Fruit fly (Drosophila melanogaster) whole organism, embryonic: ENCODE measurements around the gene CG15296.

Experiments used
- Bgb ChIP-seq: fragments of 200-800 bp; sonication (Bioruptor generic); IDR thresholded peaks from 2 replicates; pipeline ENCODE4 v1.3.6; 2022; ENCODE audit warnings: missing biosample characterization, missing genetic modification characterization; ENCODE audit not compliant: partially characterized antibody
- CG11456 ChIP-seq: fragments of 200-800 bp; sonication (Bioruptor generic); IDR thresholded peaks from 3 replicates; pipeline ENCODE4 v1.3.6; 2022; ENCODE audit warnings: missing biosample characterization, missing genetic modification characterization
- CG1233 ChIP-seq: fragments of 200-800 bp; sonication (Bioruptor generic); optimal IDR thresholded peaks from 4 replicates; lab custom pipeline; 2018; ENCODE audit warnings: missing biosample characterization, mild to moderate bottlenecking, missing genetic modification characterization
- CG12391 ChIP-seq: fragments of 200-800 bp; sonication (Bioruptor generic); optimal IDR thresholded peaks from 3 replicates; lab custom pipeline; 2018; ENCODE audit warnings: missing biosample characterization, mild to moderate bottlenecking, missing genetic modification characterization, moderate library complexity
- CG13775 ChIP-seq: fragments of 200-800 bp; sonication (Bioruptor generic); optimal IDR thresholded peaks from 3 replicates; lab custom pipeline; 2017; ENCODE audit warnings: missing biosample characterization, mild to moderate bottlenecking, missing genetic modification characterization
- CG15269 ChIP-seq: fragments of 200-800 bp; sonication (Bioruptor generic); optimal IDR thresholded peaks from 2 replicates; lab custom pipeline; 2018; ENCODE audit warnings: missing biosample characterization, mild to moderate bottlenecking, missing genetic modification characterization, moderate library complexity
- CG1792 ChIP-seq: fragments of 200-800 bp; sonication (Bioruptor generic); optimal IDR thresholded peaks from 2 replicates; lab custom pipeline; 2016; ENCODE audit warnings: missing biosample characterization, missing genetic modification characterization
- CG2120 ChIP-seq: fragments of 200-800 bp; sonication (Bioruptor generic); optimal IDR thresholded peaks from 3 replicates; lab custom pipeline; 2016; ENCODE audit warnings: missing biosample characterization, missing genetic modification characterization
- CG2712 ChIP-seq: fragments of 200-800 bp; optimal IDR thresholded peaks from 3 replicates; lab custom pipeline; 2019; ENCODE audit warnings: missing biosample characterization, mild to moderate bottlenecking, missing genetic modification characterization, moderate library complexity
- CG31441 ChIP-seq: fragments of 200-800 bp; sonication (Bioruptor generic); IDR thresholded peaks from 2 replicates; pipeline ENCODE4 v1.3.6; 2022; ENCODE audit warnings: missing biosample characterization, missing genetic modification characterization
- CG32532 ChIP-seq: fragments of 200-800 bp; sonication (Bioruptor generic); IDR thresholded peaks from 2 replicates; pipeline ENCODE4 v1.3.6; 2022; ENCODE audit warnings: missing biosample characterization, missing genetic modification characterization
- CG3281 ChIP-seq: fragments of 200-800 bp; sonication (Bioruptor generic); optimal IDR thresholded peaks from 3 replicates; lab custom pipeline; 2017; ENCODE audit warnings: missing biosample characterization, mild to moderate bottlenecking, missing genetic modification characterization
- CG33557 ChIP-seq: fragments of 200-800 bp; sonication (Bioruptor generic); optimal IDR thresholded peaks from 2 replicates; lab custom pipeline; 2019; ENCODE audit warnings: missing biosample characterization, mild to moderate bottlenecking, missing genetic modification characterization, moderate library complexity
- CG3995 ChIP-seq: fragments of 200-800 bp; sonication (Bioruptor generic); optimal IDR thresholded peaks from 3 replicates; lab custom pipeline; 2016; ENCODE audit warnings: missing biosample characterization, missing genetic modification characterization
- CG4730 ChIP-seq: fragments of 200-800 bp; sonication (Bioruptor generic); IDR thresholded peaks from 2 replicates; pipeline ENCODE4 v1.3.6; 2022; ENCODE audit warnings: missing biosample characterization, missing genetic modification characterization
- CG9437 ChIP-seq: fragments of 200-800 bp; sonication (Bioruptor generic); optimal IDR thresholded peaks from 2 replicates; lab custom pipeline; 2018; ENCODE audit warnings: missing biosample characterization, mild to moderate bottlenecking, missing genetic modification characterization
- CG9727 ChIP-seq: fragments of 200-800 bp; sonication (Bioruptor generic); optimal IDR thresholded peaks from 3 replicates; lab custom pipeline; 2017; ENCODE audit warnings: missing biosample characterization, mild to moderate bottlenecking, missing genetic modification characterization
- CG9876 ChIP-seq: fragments of 200-800 bp; sonication (Bioruptor generic); optimal IDR thresholded peaks from 2 replicates; lab custom pipeline; 2016; ENCODE audit warnings: missing biosample characterization, missing genetic modification characterization
- D ChIP-seq, 2 experiments: fragments of 200-800 bp in 1 of 2; fragments of >200 bp in 1 of 2; sonication (Bioruptor generic) in 1 of 2; optimal IDR thresholded peaks; 2 replicates in 1 of 2; 3 replicates in 1 of 2; lab custom pipeline; 2017; ENCODE audit warnings: mild to moderate bottlenecking in 1 of 2, missing biosample characterization in 1 of 2, missing genetic modification characterization in 1 of 2, missing genetic modification reagents in 1 of 2
- Dfd ChIP-seq, 2 experiments: fragments of >200 bp; optimal IDR thresholded peaks; 2 replicates each; lab custom pipeline; 2017; ENCODE audit warnings: missing biosample characterization in 2 of 2, missing genetic modification characterization in 2 of 2
- Doc3 ChIP-seq: fragments of 200-800 bp; sonication (Bioruptor generic); IDR thresholded peaks from 3 replicates; pipeline ENCODE4 v1.3.6; 2022; ENCODE audit warnings: missing biosample characterization, missing genetic modification characterization; ENCODE audit not compliant: partially characterized antibody
- E2f1 ChIP-seq: fragments of 200-800 bp; sonication (Bioruptor generic); IDR thresholded peaks from 2 replicates; pipeline ENCODE4 v1.3.6; 2022; ENCODE audit warnings: missing biosample characterization, missing genetic modification characterization
- E2f2 ChIP-seq: fragments of 200-800 bp; sonication (Bioruptor generic); IDR thresholded peaks from 2 replicates; pipeline ENCODE4 v1.3.6; 2022; ENCODE audit warnings: missing biosample characterization, missing genetic modification characterization
- Gsc ChIP-seq: fragments of 200-800 bp; sonication (Bioruptor generic); IDR thresholded peaks from 2 replicates; pipeline ENCODE4 v1.3.6; 2022; ENCODE audit warnings: missing biosample characterization, missing genetic modification characterization
- H15 ChIP-seq: fragments of 200-800 bp; sonication (Bioruptor generic); IDR thresholded peaks from 3 replicates; pipeline ENCODE4 v1.3.6; 2022; ENCODE audit warnings: missing biosample characterization, missing genetic modification characterization
- HLHmδ ChIP-seq: fragments of 200-800 bp; sonication (Bioruptor generic); optimal IDR thresholded peaks from 2 replicates; lab custom pipeline; 2018; ENCODE audit warnings: missing biosample characterization, mild to moderate bottlenecking, missing genetic modification characterization, moderate library complexity
- Ravus ChIP-seq: fragments of 200-800 bp; sonication (Bioruptor generic); IDR thresholded peaks from 2 replicates; pipeline ENCODE4 v1.3.6; 2022; ENCODE audit warnings: missing biosample characterization, missing genetic modification characterization
- Sin3A ChIP-seq: fragments of >200 bp; optimal IDR thresholded peaks from 2 replicates; lab custom pipeline; 2018
- Sox102F ChIP-seq: fragments of 200-800 bp; sonication (Bioruptor generic); optimal IDR thresholded peaks from 2 replicates; lab custom pipeline; 2018; ENCODE audit warnings: missing biosample characterization, mild to moderate bottlenecking, missing genetic modification characterization, moderate library complexity
- Stat92E ChIP-seq, 3 experiments: fragments of >200 bp in 2 of 3; fragments of 200-800 bp in 1 of 3; sonication (Bioruptor generic) in 1 of 3; optimal IDR thresholded peaks; 2 replicates each; lab custom pipeline; 2017 to 2019; ENCODE audit warnings: missing biosample characterization in 3 of 3, missing genetic modification characterization in 3 of 3, mild to moderate bottlenecking in 1 of 3, moderate library complexity in 1 of 3
- Xbp1 ChIP-seq: fragments of 200-800 bp; sonication (Bioruptor generic); optimal IDR thresholded peaks from 3 replicates; lab custom pipeline; 2016; ENCODE audit warnings: missing biosample characterization, mild to moderate bottlenecking, missing genetic modification characterization
- ash1 ChIP-seq: fragments of 200-800 bp; sonication (Bioruptor generic); optimal IDR thresholded peaks from 2 replicates; lab custom pipeline; 2018; ENCODE audit warnings: missing biosample characterization, mild to moderate bottlenecking, missing genetic modification characterization
- bab2 ChIP-seq: fragments of 200-800 bp; sonication (Bioruptor generic); optimal IDR thresholded peaks from 2 replicates; lab custom pipeline; 2016; ENCODE audit warnings: missing biosample characterization, missing genetic modification characterization
- caup ChIP-seq: fragments of 200-800 bp; sonication (Bioruptor generic); optimal IDR thresholded peaks from 3 replicates; lab custom pipeline; 2017; ENCODE audit warnings: missing biosample characterization, mild to moderate bottlenecking, missing genetic modification characterization, moderate library complexity; ENCODE audit not compliant: severe bottlenecking
- crc ChIP-seq: fragments of 200-800 bp; sonication (Bioruptor generic); optimal IDR thresholded peaks from 2 replicates; lab custom pipeline; 2016; ENCODE audit warnings: missing biosample characterization, missing genetic modification characterization
- cwo ChIP-seq: fragments of 200-800 bp; sonication (Bioruptor generic); optimal IDR thresholded peaks from 3 replicates; lab custom pipeline; 2017; ENCODE audit warnings: missing biosample characterization, missing genetic modification characterization, mild to moderate bottlenecking, moderate library complexity, missing genetic modification reagents
- ftz-f1 ChIP-seq: fragments of 200-800 bp; sonication (Bioruptor generic); optimal IDR thresholded peaks from 2 replicates; lab custom pipeline; 2016; ENCODE audit warnings: missing biosample characterization, missing genetic modification characterization
- gce ChIP-seq: fragments of 200-800 bp; sonication (Bioruptor generic); IDR thresholded peaks from 3 replicates; pipeline ENCODE4 v1.3.6; 2022; ENCODE audit warnings: missing biosample characterization, missing genetic modification characterization
- ham ChIP-seq: fragments of 200-800 bp; sonication (Bioruptor generic); IDR thresholded peaks from 2 replicates; pipeline ENCODE4 v1.3.6; 2022; ENCODE audit warnings: missing biosample characterization, missing genetic modification characterization
- jing ChIP-seq: fragments of 200-800 bp; sonication (Bioruptor generic); optimal IDR thresholded peaks from 2 replicates; lab custom pipeline; 2018; ENCODE audit warnings: missing biosample characterization, mild to moderate bottlenecking, missing genetic modification characterization
- nerfin-2 ChIP-seq: fragments of 200-800 bp; sonication (Bioruptor generic); IDR thresholded peaks from 2 replicates; pipeline ENCODE4 v1.3.6; 2022; ENCODE audit warnings: missing biosample characterization, missing genetic modification characterization; ENCODE audit not compliant: partially characterized antibody
- nmo ChIP-seq: fragments of 200-800 bp; sonication (Bioruptor generic); optimal IDR thresholded peaks from 2 replicates; lab custom pipeline; 2018; ENCODE audit warnings: missing biosample characterization, mild to moderate bottlenecking, missing genetic modification characterization, moderate library complexity
- ranshi ChIP-seq: fragments of 200-800 bp; sonication (Bioruptor generic); IDR thresholded peaks from 2 replicates; pipeline ENCODE4 v1.3.6; 2022; ENCODE audit warnings: missing biosample characterization, missing genetic modification characterization
- repo ChIP-seq: fragments of 200-800 bp; sonication (Bioruptor generic); optimal IDR thresholded peaks from 2 replicates; lab custom pipeline; 2016; ENCODE audit warnings: missing biosample characterization, missing genetic modification characterization
- sisA ChIP-seq: fragments of 200-800 bp; sonication (Bioruptor generic); IDR thresholded peaks from 2 replicates; pipeline ENCODE4 v1.3.6; 2022; ENCODE audit warnings: missing biosample characterization, missing genetic modification characterization
- sqz ChIP-seq: fragments of 200-800 bp; sonication (Bioruptor generic); optimal IDR thresholded peaks from 3 replicates; lab custom pipeline; 2018; ENCODE audit warnings: missing biosample characterization, mild to moderate bottlenecking, missing genetic modification characterization
- sug ChIP-seq: fragments of 200-800 bp; optimal IDR thresholded peaks from 2 replicates; lab custom pipeline; 2019; ENCODE audit warnings: missing biosample characterization, mild to moderate bottlenecking, missing genetic modification characterization, moderate library complexity
- unc-4 ChIP-seq: fragments of 200-800 bp; sonication (Bioruptor generic); IDR thresholded peaks from 2 replicates; pipeline ENCODE4 v1.3.6; 2022; ENCODE audit warnings: missing biosample characterization, missing genetic modification characterization; ENCODE audit not compliant: partially characterized antibody
- zen2 ChIP-seq: fragments of 200-800 bp; sonication (Bioruptor generic); IDR thresholded peaks from 3 replicates; pipeline ENCODE4 v1.3.6; 2022; ENCODE audit warnings: missing biosample characterization, missing genetic modification characterization; ENCODE audit not compliant: partially characterized antibody

Gene CG15296

DNA sequence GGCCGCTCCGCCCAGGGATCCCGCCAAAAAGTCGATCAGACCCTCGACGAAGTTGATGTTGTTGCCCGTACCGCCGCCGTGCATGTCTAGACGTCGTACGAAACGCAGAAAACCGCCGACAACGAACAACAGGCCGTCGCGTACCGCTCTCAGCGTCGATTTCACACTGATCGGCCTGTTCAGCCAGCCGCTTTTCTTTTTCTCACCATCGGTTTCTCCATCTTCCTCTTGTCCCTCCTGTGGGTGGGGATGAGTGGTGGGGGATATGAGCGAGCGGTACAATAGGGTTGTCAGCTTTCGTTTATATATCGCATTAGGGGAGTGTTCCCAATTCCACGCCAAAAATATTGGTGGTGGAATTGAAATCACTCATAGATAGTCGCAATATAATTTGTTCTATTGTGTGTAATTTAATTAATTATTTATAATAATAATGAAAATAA lies 35.1 kb upstream of the CG15296 start (continued):
- TF ChIP-seq CG33557 (GFP tag; lab: Kevin White, UChicago): no peak
- peak; percentile 67 for TF ChIP-seq CG32532 (GFP tag; lab: Robert Waterston, UW)
- peak; percentile 58 for TF ChIP-seq sisA
- TF ChIP-seq crc (GFP tag; lab: Kevin White, UChicago): no peak
- TF ChIP-seq E2f1 (GFP tag; lab: Robert Waterston, UW): peak; percentile 25; the same call in 1 of the 2 replicates
- TF ChIP-seq unc-4 (GFP tag; lab: Robert Waterston, UW): no peak
- TF ChIP-seq CG1792 (GFP tag; lab: Kevin White, UChicago): no peak
- TF ChIP-seq CG13775: peak; percentile 40
- no peak for TF ChIP-seq cwo (GFP tag; lab: Kevin White, UChicago)
- no peak for TF ChIP-seq repo (GFP tag; lab: Kevin White, UChicago)
- TF ChIP-seq Gsc (GFP tag; lab: Robert Waterston, UW): no peak
- TF ChIP-seq CG11456 (GFP tag; lab: Robert Waterston, UW): peak; percentile 75
- peak; percentile 38; the same call in 1 of the 3 replicates for TF ChIP-seq H15
- TF ChIP-seq E2f2 (GFP tag; lab: Robert Waterston, UW): 0 out of 2 replicates have a peak, but pooled peaks have one; percentile 11
- no peak for TF ChIP-seq Stat92E (GFP tag; optimal IDR thresholded peaks at IDR 0.05; lab: Kevin White, UChicago)
- TF ChIP-seq ash1 (GFP tag; lab: Kevin White, UChicago): no peak
- TF ChIP-seq CG9876 (GFP tag; lab: Kevin White, UChicago): no peak
- peak; percentile 38 for TF ChIP-seq CG15269 (tag; lab: Kevin White, UChicago)
- peak; percentile 51 for TF ChIP-seq Bgb (GFP tag; lab: Robert Waterston, UW)
- peak; percentile 27; the same call in 1 of the 2 replicates for TF ChIP-seq CG4730 (GFP tag; lab: Robert Waterston, UW)
- no peak for TF ChIP-seq Doc3 (GFP tag; lab: Robert Waterston, UW)
- peak; percentile 64 for TF ChIP-seq CG3995
- TF ChIP-seq jing (GFP tag; lab: Kevin White, UChicago): no peak
- TF ChIP-seq nerfin-2 (GFP tag; lab: Robert Waterston, UW): peak; percentile 9; the same call in 1 of the 2 replicates
- peak; percentile 49 for TF ChIP-seq CG2712 (tag; lab: Kevin White, UChicago)
- peak; percentile 12; the same call in 1 of the 3 replicates for TF ChIP-seq gce
- TF ChIP-seq nmo: peak; percentile 44
- no peak; the same call in 1 of the 2 replicates for TF ChIP-seq CG31441 (GFP tag; lab: Robert Waterston, UW)
- peak; percentile 29 for TF ChIP-seq caup (GFP tag; lab: Kevin White, UChicago)
- TF ChIP-seq Xbp1 (GFP tag; lab: Kevin White, UChicago): peak; percentile 54
- peak; percentile 47 for TF ChIP-seq CG9727 (GFP tag; lab: Kevin White, UChicago)
- peak; percentile 38 for TF ChIP-seq CG9437 (GFP tag; lab: Kevin White, UChicago)
- TF ChIP-seq sqz (GFP tag; lab: Kevin White, UChicago): peak; percentile 9
- TF ChIP-seq HLHmδ: no peak
- no peak for TF ChIP-seq bab2 (GFP tag; lab: Kevin White, UChicago)
- TF ChIP-seq ftz-f1 (GFP tag; lab: Kevin White, UChicago): peak; percentile 35
- peak; percentile 57 for TF ChIP-seq sug (tag; lab: Kevin White, UChicago)
- no peak for TF ChIP-seq Sin3A (lab: Kevin White, UChicago)
- no peak for TF ChIP-seq D (optimal IDR thresholded peaks at IDR 0.05; lab: Kevin White, UChicago)
- TF ChIP-seq D (GFP tag; optimal IDR thresholded peaks at IDR 0.05; lab: Kevin White, UChicago): peak; percentile 31
- 0 out of 3 replicates have a peak, but pooled peaks have one; percentile 7 for TF ChIP-seq zen2 (GFP tag; lab: Robert Waterston, UW)
- TF ChIP-seq CG2120 (GFP tag; lab: Kevin White, UChicago): peak; percentile 44
- TF ChIP-seq CG12391: peak; percentile 60
- no peak for TF ChIP-seq Dfd (GFP tag; optimal IDR thresholded peaks at IDR 0.05; lab: Kevin White, UChicago)
- TF ChIP-seq CG1233: no peak
- TF ChIP-seq ham (GFP tag; lab: Robert Waterston, UW): no peak
- TF ChIP-seq Sox102F (GFP tag; lab: Kevin White, UChicago): peak; percentile 42
- peak; percentile 24; the same call in 1 of the 2 replicates for TF ChIP-seq ranshi
- peak; percentile 31 for TF ChIP-seq Ravus
- TF ChIP-seq CG3281 (GFP tag; lab: Kevin White, UChicago): peak; percentile 20
